Fruit fly (Drosophila melanogaster) whole organism, embryonic: ENCODE data around the gene Argp.

Experiments
- Ada2b ChIP-seq: fragments of 200-800 bp; sonication (Bioruptor generic); IDR thresholded peaks from 2 replicates; pipeline ENCODE4 v1.3.6; 2022; ENCODE audit warnings: missing biosample characterization, missing genetic modification characterization
- Awh ChIP-seq: fragments of 200-800 bp; sonication (Bioruptor generic); IDR thresholded peaks from 2 replicates; pipeline ENCODE4, ENCODE4 v1.3.6; 2022; ENCODE audit warnings: missing biosample characterization, missing genetic modification characterization
- Bdp1 ChIP-seq: fragments of 200-800 bp; sonication (Bioruptor generic); optimal IDR thresholded peaks from 3 replicates; lab custom pipeline; 2016; ENCODE audit warnings: missing biosample characterization, missing genetic modification characterization
- C15 ChIP-seq: fragments of 200-800 bp; sonication (Bioruptor generic); IDR thresholded peaks from 3 replicates; pipeline ENCODE4 v1.3.6; 2022; ENCODE audit warnings: missing biosample characterization, missing genetic modification characterization
- CG11723 ChIP-seq: fragments of 200-800 bp; sonication (Bioruptor generic); optimal IDR thresholded peaks from 2 replicates; lab custom pipeline; 2017; ENCODE audit warnings: missing biosample characterization, mild to moderate bottlenecking, missing genetic modification characterization
- CG12942 ChIP-seq: fragments of 200-800 bp; sonication (Bioruptor generic); optimal IDR thresholded peaks from 3 replicates; lab custom pipeline; 2016; ENCODE audit warnings: missing biosample characterization, missing genetic modification characterization
- CG13287 ChIP-seq: fragments of 200-800 bp; sonication (Bioruptor generic); IDR thresholded peaks from 2 replicates; pipeline ENCODE4 v1.3.6; 2022; ENCODE audit warnings: missing biosample characterization, missing genetic modification characterization; ENCODE audit not compliant: partially characterized antibody
- CG14014 ChIP-seq: fragments of 200-800 bp; sonication (Bioruptor generic); IDR thresholded peaks from 2 replicates; pipeline ENCODE4 v1.3.6; 2022; ENCODE audit warnings: missing biosample characterization, missing genetic modification characterization
- CG17361 ChIP-seq: fragments of 200-800 bp; sonication (Bioruptor generic); IDR thresholded peaks from 3 replicates; pipeline ENCODE4 v1.3.6; 2022; ENCODE audit warnings: missing biosample characterization, missing genetic modification characterization
- CG17912 ChIP-seq: fragments of 200-800 bp; sonication (Bioruptor generic); optimal IDR thresholded peaks from 2 replicates; lab custom pipeline; 2018; ENCODE audit warnings: missing biosample characterization, mild to moderate bottlenecking, missing genetic modification characterization
- CG18262 ChIP-seq: fragments of 200-800 bp; optimal IDR thresholded peaks from 3 replicates; lab custom pipeline; 2019; ENCODE audit warnings: missing biosample characterization, mild to moderate bottlenecking, missing genetic modification characterization, moderate library complexity
- CG2678 ChIP-seq: fragments of 200-800 bp; sonication (Bioruptor generic); optimal IDR thresholded peaks from 3 replicates; lab custom pipeline; 2019; ENCODE audit warnings: missing biosample characterization, mild to moderate bottlenecking, missing genetic modification characterization, moderate library complexity
- CG33213 ChIP-seq: fragments of 200-800 bp; sonication (Bioruptor generic); optimal IDR thresholded peaks from 3 replicates; lab custom pipeline; 2016; ENCODE audit warnings: missing biosample characterization, missing genetic modification characterization
- CG42726 ChIP-seq: fragments of 200-800 bp; sonication (Bioruptor generic); IDR thresholded peaks from 2 replicates; pipeline ENCODE4 v1.3.6; 2022; ENCODE audit warnings: missing biosample characterization, missing genetic modification characterization; ENCODE audit not compliant: partially characterized antibody
- CG4617 ChIP-seq: fragments of 200-800 bp; sonication (Bioruptor generic); optimal IDR thresholded peaks from 3 replicates; lab custom pipeline; 2016; ENCODE audit warnings: missing biosample characterization, missing genetic modification characterization, borderline replicate concordance
- CG7556 ChIP-seq: fragments of 200-800 bp; sonication (Bioruptor generic); optimal IDR thresholded peaks from 2 replicates; lab custom pipeline; 2017; ENCODE audit warnings: missing biosample characterization, mild to moderate bottlenecking, missing genetic modification characterization
- CG9797 ChIP-seq: fragments of 200-800 bp; sonication (Bioruptor generic); optimal IDR thresholded peaks from 3 replicates; lab custom pipeline; 2018; ENCODE audit warnings: missing biosample characterization, mild to moderate bottlenecking, missing genetic modification characterization
- Camta ChIP-seq: fragments of 200-800 bp; sonication (Bioruptor generic); optimal IDR thresholded peaks from 2 replicates; lab custom pipeline; 2016; ENCODE audit warnings: missing biosample characterization, missing genetic modification characterization
- Dbx ChIP-seq: fragments of 200-800 bp; sonication (Bioruptor generic); IDR thresholded peaks from 3 replicates; pipeline ENCODE4 v1.3.6; 2022; ENCODE audit warnings: missing biosample characterization, missing genetic modification characterization
- Dip2 ChIP-seq: fragments of 200-800 bp; sonication (Bioruptor generic); IDR thresholded peaks from 2 replicates; pipeline ENCODE4 v1.3.6; 2022; ENCODE audit warnings: missing biosample characterization, missing genetic modification characterization
- Drgx ChIP-seq: fragments of 200-800 bp; sonication (Bioruptor generic); IDR thresholded peaks from 2 replicates; pipeline ENCODE4 v1.3.6; 2022; ENCODE audit warnings: missing biosample characterization, missing genetic modification characterization
- E2f2 ChIP-seq: fragments of 200-800 bp; sonication (Bioruptor generic); IDR thresholded peaks from 2 replicates; pipeline ENCODE4 v1.3.6; 2022; ENCODE audit warnings: missing biosample characterization, missing genetic modification characterization
- Ets65A ChIP-seq: fragments of 200-800 bp; sonication (Bioruptor generic); peaks from one replicate; lab custom pipeline; 2016; ENCODE audit warnings: missing biosample characterization, missing genetic modification characterization
- Fer2 ChIP-seq: fragments of 200-800 bp; sonication (Bioruptor generic); optimal IDR thresholded peaks from 2 replicates; lab custom pipeline; 2018; ENCODE audit warnings: missing biosample characterization, mild to moderate bottlenecking, missing genetic modification characterization, moderate library complexity
- HmgZ ChIP-seq: fragments of 200-800 bp; sonication (Bioruptor generic); optimal IDR thresholded peaks from 2 replicates; lab custom pipeline; 2018; ENCODE audit warnings: missing biosample characterization, mild to moderate bottlenecking, missing genetic modification characterization
- Hr3 ChIP-seq: fragments of 200-800 bp; sonication (Bioruptor generic); optimal IDR thresholded peaks from 3 replicates; lab custom pipeline; 2016; ENCODE audit warnings: missing biosample characterization, missing genetic modification characterization
- Kr ChIP-seq: fragments of 200-800 bp; sonication (Bioruptor generic); optimal IDR thresholded peaks from 2 replicates; lab custom pipeline; 2017; ENCODE audit warnings: missing biosample characterization, mild to moderate bottlenecking, missing genetic modification characterization
- Mes4 ChIP-seq: fragments of 200-800 bp; sonication (Bioruptor generic); optimal IDR thresholded peaks from 2 replicates; lab custom pipeline; 2016; ENCODE audit warnings: missing biosample characterization, missing genetic modification characterization
- Mrtf ChIP-seq: fragments of 200-800 bp; sonication (Bioruptor generic); IDR thresholded peaks from 3 replicates; pipeline ENCODE4 v1.3.6; 2022; ENCODE audit warnings: missing biosample characterization, missing genetic modification characterization
- Oli ChIP-seq: fragments of 200-800 bp; sonication (Bioruptor generic); optimal IDR thresholded peaks from 2 replicates; lab custom pipeline; 2018; ENCODE audit warnings: missing biosample characterization, mild to moderate bottlenecking, missing genetic modification characterization, moderate library complexity
- Ptx1 ChIP-seq: fragments of 200-800 bp; sonication (Bioruptor generic); IDR thresholded peaks from 2 replicates; pipeline ENCODE4 v1.3.6; 2022; ENCODE audit warnings: missing biosample characterization, missing genetic modification characterization
- Sry-β ChIP-seq: fragments of 200-800 bp; sonication (Bioruptor generic); optimal IDR thresholded peaks from 2 replicates; lab custom pipeline; 2018; ENCODE audit warnings: missing biosample characterization, mild to moderate bottlenecking, missing genetic modification characterization, moderate library complexity
- Sry-δ ChIP-seq: fragments of 200-800 bp; sonication (Bioruptor generic); optimal IDR thresholded peaks from 2 replicates; lab custom pipeline; 2016; ENCODE audit warnings: missing biosample characterization, missing genetic modification characterization
- Ssrp ChIP-seq: fragments of 200-800 bp; sonication (Bioruptor generic); optimal IDR thresholded peaks from 2 replicates; lab custom pipeline; 2018; ENCODE audit warnings: missing biosample characterization, mild to moderate bottlenecking, missing genetic modification characterization, moderate library complexity
- Vsx1 ChIP-seq: fragments of 200-800 bp; sonication (Bioruptor generic); optimal IDR thresholded peaks from 2 replicates; lab custom pipeline; 2017; ENCODE audit warnings: missing biosample characterization, mild to moderate bottlenecking, missing genetic modification characterization, missing genetic modification reagents
- bbx ChIP-seq: fragments of 200-800 bp; sonication (Bioruptor generic); IDR thresholded peaks from 2 replicates; pipeline ENCODE4 v1.3.6; 2022; ENCODE audit warnings: missing biosample characterization, missing genetic modification characterization; ENCODE audit not compliant: partially characterized antibody
- chinmo ChIP-seq: fragments of 200-800 bp; sonication (Bioruptor generic); IDR thresholded peaks from 4 replicates; pipeline ENCODE4 v1.3.6; 2022; ENCODE audit warnings: missing biosample characterization, missing genetic modification characterization; ENCODE audit not compliant: partially characterized antibody
- eve ChIP-seq, 2 experiments: fragments of >200 bp; optimal IDR thresholded peaks; 2 replicates each; lab custom pipeline; 2017; ENCODE audit warnings: missing biosample characterization in 2 of 2, missing genetic modification characterization in 2 of 2
- grau ChIP-seq: fragments of 200-800 bp; optimal IDR thresholded peaks from 3 replicates; lab custom pipeline; 2019; ENCODE audit warnings: missing biosample characterization, mild to moderate bottlenecking, missing genetic modification characterization, moderate library complexity
- grn ChIP-seq: fragments of 200-800 bp; sonication (Bioruptor generic); optimal IDR thresholded peaks from 3 replicates; lab custom pipeline; 2017; ENCODE audit warnings: missing biosample characterization, missing genetic modification characterization
- her ChIP-seq: fragments of 200-800 bp; sonication (Bioruptor generic); optimal IDR thresholded peaks from 2 replicates; lab custom pipeline; 2016; ENCODE audit warnings: missing biosample characterization, missing genetic modification characterization
- jumu ChIP-seq: fragments of 200-800 bp; sonication (Bioruptor generic); optimal IDR thresholded peaks from 3 replicates; lab custom pipeline; 2016; ENCODE audit warnings: missing biosample characterization, missing genetic modification characterization
- knrl ChIP-seq: fragments of 200-800 bp; sonication (Bioruptor generic); IDR thresholded peaks from 3 replicates; pipeline ENCODE4 v1.3.6; 2022; ENCODE audit warnings: missing biosample characterization, missing genetic modification characterization; ENCODE audit not compliant: partially characterized antibody
- maf-S ChIP-seq: fragments of 200-800 bp; sonication (Bioruptor generic); optimal IDR thresholded peaks from 2 replicates; lab custom pipeline; 2016; ENCODE audit warnings: missing biosample characterization, missing genetic modification characterization
- pb ChIP-seq: fragments of 200-800 bp; sonication (Bioruptor generic); optimal IDR thresholded peaks from 3 replicates; lab custom pipeline; 2016; ENCODE audit warnings: missing biosample characterization, missing genetic modification characterization
- rib ChIP-seq: fragments of 200-800 bp; sonication (Bioruptor generic); IDR thresholded peaks from 2 replicates; pipeline ENCODE4 v1.3.6; 2022; ENCODE audit warnings: missing biosample characterization, missing genetic modification characterization
- ro ChIP-seq: fragments of 200-800 bp; sonication (Bioruptor generic); IDR thresholded peaks from 2 replicates; pipeline ENCODE4 v1.3.6; 2022; ENCODE audit warnings: missing biosample characterization, missing genetic modification characterization
- sc ChIP-seq, 3 experiments: fragments of >200 bp in 2 of 3; fragments of 200-800 bp in 1 of 3; sonication (Bioruptor generic) in 1 of 3; optimal IDR thresholded peaks; 2 replicates in 2 of 3; 3 replicates in 1 of 3; lab custom pipeline; 2017; ENCODE audit warnings: mild to moderate bottlenecking in 1 of 3, missing biosample characterization in 1 of 3, missing genetic modification characterization in 1 of 3, missing genetic modification reagents in 1 of 3
- slbo ChIP-seq: fragments of 200-800 bp; sonication (Bioruptor generic); IDR thresholded peaks from 2 replicates; pipeline ENCODE4 v1.3.6; 2022; ENCODE audit warnings: missing biosample characterization, missing genetic modification characterization
- ssp ChIP-seq: fragments of 200-800 bp; sonication (Bioruptor generic); IDR thresholded peaks from 2 replicates; pipeline ENCODE4 v1.3.6; 2022; ENCODE audit warnings: missing biosample characterization, missing genetic modification characterization
- stwl ChIP-seq: fragments of 200-800 bp; sonication (Bioruptor generic); optimal IDR thresholded peaks from 3 replicates; lab custom pipeline; 2018; ENCODE audit warnings: missing biosample characterization, mild to moderate bottlenecking, missing genetic modification characterization, moderate library complexity
- sug ChIP-seq: fragments of 200-800 bp; optimal IDR thresholded peaks from 2 replicates; lab custom pipeline; 2019; ENCODE audit warnings: missing biosample characterization, mild to moderate bottlenecking, missing genetic modification characterization, moderate library complexity

The Argp gene

dm6 chr3R:13713541-13713940 is 3.8 kb upstream of the Argp start (continued):
- TF ChIP-seq Kr (no peak), E2f2 (no peak), Fer2 (tag; lab: Kevin White, UChicago) (no peak), CG18262 (tag; lab: Kevin White, UChicago) (peak; percentile 67), sc (optimal IDR thresholded peaks at IDR 0.05; lab: Kevin White, UChicago) (no peak), sc (GFP tag; optimal IDR thresholded peaks at IDR 0.05; lab: Kevin White, UChicago) (peak; percentile 28), CG11723 (GFP tag; lab: Kevin White, UChicago) (peak; percentile 23), HmgZ (no peak), ro (GFP tag; lab: Robert Waterston, UW) (no peak), her (no peak), Ada2b (no peak; the same call in 1 of the 2 replicates), CG42726 (GFP tag; lab: Robert Waterston, UW) (no peak), pb (GFP tag; lab: Kevin White, UChicago) (no peak), CG2678 (tag; lab: Kevin White, UChicago) (peak; percentile 64), CG12942 (GFP tag; lab: Kevin White, UChicago) (no peak), CG4617 (GFP tag; lab: Kevin White, UChicago) (no peak), bbx (GFP tag; lab: Robert Waterston, UW) (no peak), CG33213 (GFP tag; lab: Kevin White, UChicago) (no peak), rib (GFP tag; lab: Robert Waterston, UW) (no peak), Sry-β (GFP tag; lab: Kevin White, UChicago) (no peak), Camta (GFP tag; lab: Kevin White, UChicago) (no peak), sug (tag; lab: Kevin White, UChicago) (no peak), maf-S (GFP tag; lab: Kevin White, UChicago) (no peak), grn (GFP tag; lab: Kevin White, UChicago) (no peak), grau (tag; lab: Kevin White, UChicago) (peak; percentile 50), C15 (GFP tag; lab: Robert Waterston, UW) (no peak), CG9797 (GFP tag; lab: Kevin White, UChicago) (no peak), chinmo (GFP tag; lab: Robert Waterston, UW) (no peak), Sry-δ (GFP tag; lab: Kevin White, UChicago) (no peak), Dbx (no peak), Hr3 (peak; percentile 18), CG7556 (GFP tag; lab: Kevin White, UChicago) (peak; percentile 45), CG13287 (GFP tag; lab: Robert Waterston, UW) (no peak), Drgx (GFP tag; lab: Robert Waterston, UW) (peak; percentile 66), eve (GFP tag; optimal IDR thresholded peaks at IDR 0.05; lab: Kevin White, UChicago) (no peak), CG17912 (GFP tag; lab: Kevin White, UChicago) (no peak), CG14014 (GFP tag; lab: Robert Waterston, UW) (no peak), Ptx1 (GFP tag; lab: Robert Waterston, UW) (peak; percentile 57), Awh (GFP tag; lab: Robert Waterston, UW) (no peak), Ets65A (no peak), Mrtf (GFP tag; lab: Robert Waterston, UW) (no peak), slbo (GFP tag; lab: Robert Waterston, UW) (no peak), Oli (tag; lab: Kevin White, UChicago) (peak; percentile 9), CG17361 (GFP tag; lab: Robert Waterston, UW) (peak; percentile 50; the same call in 2 of the 3 replicates), knrl (GFP tag; lab: Robert Waterston, UW) (no peak), Mes4 (GFP tag; lab: Kevin White, UChicago) (no peak), Dip2 (no peak), stwl (tag; lab: Kevin White, UChicago) (no peak), Ssrp (peak; percentile 49), jumu (GFP tag; lab: Kevin White, UChicago) (no peak), Bdp1 (GFP tag; lab: Kevin White, UChicago) (no peak), ssp (no peak), Vsx1 (GFP tag; lab: Kevin White, UChicago) (no peak)
